Fruit fly (Drosophila melanogaster): Measurements from ENCODE around the gene wgn.

dm6 chrX:18650252-18650651, 15.5 kb upstream of the wgn start, which contains the start of gene Hou:
- no peak for TF ChIP-seq vfl (GFP tag; optimal IDR thresholded peaks at IDR 0.05)
- no peak for TF ChIP-seq CG18262 (tag; optimal IDR thresholded peaks at IDR 0.05)
- no peak for TF ChIP-seq fu2 (GFP tag; optimal IDR thresholded peaks at IDR 0.05)
- TF ChIP-seq CG30020 (tag; optimal IDR thresholded peaks at IDR 0.05): no peak
- TF ChIP-seq Stat92E (GFP tag; optimal IDR thresholded peaks at IDR 0.05): no peak
- no peak for TF ChIP-seq CG12219 (GFP tag; optimal IDR thresholded peaks at IDR 0.05)
- TF ChIP-seq CG13287 (GFP tag; IDR thresholded peaks at IDR 0.05; ENCODE audit: partially characterized antibody): peak; percentile 79
- no peak for TF ChIP-seq CG17612 (GFP tag; IDR thresholded peaks at IDR 0.05)
- TF ChIP-seq CG2116 (GFP tag; optimal IDR thresholded peaks at IDR 0.05): peak; percentile 22
- TF ChIP-seq CG3995 (GFP tag; optimal IDR thresholded peaks at IDR 0.05): no peak
- no peak for TF ChIP-seq CG3407 (GFP tag; optimal IDR thresholded peaks at IDR 0.05)
- TF ChIP-seq slp2 (GFP tag; optimal IDR thresholded peaks at IDR 0.05): no peak
- TF ChIP-seq Neu2 (GFP tag; optimal IDR thresholded peaks at IDR 0.05; ENCODE audit: borderline replicate concordance): no peak
